Fruit fly (Drosophila melanogaster) whole organism, embryonic: ENCODE results near the gene CG3368.

Experiments used
- Atf-2 ChIP-seq: fragments of 200-800 bp; sonication (Bioruptor generic); optimal IDR thresholded peaks from 2 replicates; lab custom pipeline; 2016; ENCODE audit warnings: missing biosample characterization, missing genetic modification characterization
- BEAF-32 ChIP-seq: fragments of 200-800 bp; sonication (Bioruptor generic); optimal IDR thresholded peaks from 3 replicates; lab custom pipeline; 2017; ENCODE audit warnings: missing biosample characterization, missing genetic modification characterization, mild to moderate bottlenecking, moderate library complexity, missing genetic modification reagents
- Bgb ChIP-seq: fragments of 200-800 bp; sonication (Bioruptor generic); IDR thresholded peaks from 2 replicates; pipeline ENCODE4 v1.3.6; 2022; ENCODE audit warnings: missing biosample characterization, missing genetic modification characterization; ENCODE audit not compliant: partially characterized antibody
- CG10209 ChIP-seq: fragments of 200-800 bp; sonication (Bioruptor generic); optimal IDR thresholded peaks from 3 replicates; lab custom pipeline; 2017; ENCODE audit warnings: missing biosample characterization, mild to moderate bottlenecking, missing genetic modification characterization, missing genetic modification reagents
- CG12219 ChIP-seq: fragments of 200-800 bp; sonication (Bioruptor generic); optimal IDR thresholded peaks from 3 replicates; lab custom pipeline; 2018; ENCODE audit warnings: missing biosample characterization, mild to moderate bottlenecking, missing genetic modification characterization
- CG12299 ChIP-seq: fragments of 200-800 bp; sonication (Bioruptor generic); optimal IDR thresholded peaks from 2 replicates; lab custom pipeline; 2018; ENCODE audit warnings: missing biosample characterization, mild to moderate bottlenecking, missing genetic modification characterization
- CG12769 ChIP-seq: fragments of 200-800 bp; sonication (Bioruptor generic); optimal IDR thresholded peaks from 2 replicates; lab custom pipeline; 2019; ENCODE audit warnings: missing biosample characterization, mild to moderate bottlenecking, missing genetic modification characterization, moderate library complexity
- CG13624 ChIP-seq: fragments of 200-800 bp; sonication (Bioruptor generic); optimal IDR thresholded peaks from 2 replicates; lab custom pipeline; 2016; ENCODE audit warnings: missing biosample characterization, missing genetic modification characterization
- CG13894 ChIP-seq: fragments of 200-800 bp; sonication (Bioruptor generic); optimal IDR thresholded peaks from 3 replicates; lab custom pipeline; 2018; ENCODE audit warnings: missing biosample characterization, mild to moderate bottlenecking, missing genetic modification characterization, moderate library complexity
- CG1529 ChIP-seq: fragments of 200-800 bp; sonication (Bioruptor generic); optimal IDR thresholded peaks from 3 replicates; lab custom pipeline; 2018; ENCODE audit warnings: missing biosample characterization, missing genetic modification characterization
- CG2199 ChIP-seq: fragments of 200-800 bp; sonication (Bioruptor generic); IDR thresholded peaks from 3 replicates; pipeline ENCODE4 v1.3.6; 2022; ENCODE audit warnings: missing biosample characterization, missing genetic modification characterization
- CG4328 ChIP-seq: fragments of 200-800 bp; sonication (Bioruptor generic); optimal IDR thresholded peaks from 3 replicates; lab custom pipeline; 2017; ENCODE audit warnings: missing biosample characterization, missing genetic modification reagents, missing genetic modification characterization
- CG6791 ChIP-seq: fragments of 200-800 bp; sonication (Bioruptor generic); IDR thresholded peaks from 3 replicates; pipeline ENCODE4 v1.3.6; 2022; ENCODE audit warnings: missing biosample characterization, missing genetic modification characterization; ENCODE audit not compliant: partially characterized antibody
- CG7556 ChIP-seq: fragments of 200-800 bp; sonication (Bioruptor generic); optimal IDR thresholded peaks from 2 replicates; lab custom pipeline; 2017; ENCODE audit warnings: missing biosample characterization, mild to moderate bottlenecking, missing genetic modification characterization
- CG7745 ChIP-seq: fragments of 200-800 bp; sonication (Bioruptor generic); optimal IDR thresholded peaks from 2 replicates; lab custom pipeline; 2018; ENCODE audit warnings: missing biosample characterization, mild to moderate bottlenecking, missing genetic modification characterization, moderate library complexity
- CG7963 ChIP-seq: fragments of 200-800 bp; sonication (Bioruptor generic); IDR thresholded peaks from 3 replicates; pipeline ENCODE4 v1.3.6; 2022; ENCODE audit warnings: missing biosample characterization, missing genetic modification characterization; ENCODE audit not compliant: partially characterized antibody
- CG8290 ChIP-seq, 3 experiments: fragments of 200-800 bp; sonication (Bioruptor generic); optimal IDR thresholded peaks; 2 replicates each; lab custom pipeline; 2016 to 2019; ENCODE audit warnings: missing biosample characterization in 3 of 3, missing genetic modification characterization in 3 of 3, mild to moderate bottlenecking in 2 of 3, moderate library complexity in 1 of 3
- CG8765 ChIP-seq: fragments of 200-800 bp; sonication (Bioruptor generic); IDR thresholded peaks from 2 replicates; pipeline ENCODE4 v1.3.6; 2022; ENCODE audit warnings: missing biosample characterization, missing genetic modification characterization
- CG9797 ChIP-seq: fragments of 200-800 bp; sonication (Bioruptor generic); optimal IDR thresholded peaks from 3 replicates; lab custom pipeline; 2018; ENCODE audit warnings: missing biosample characterization, mild to moderate bottlenecking, missing genetic modification characterization
- CG9817 ChIP-seq: fragments of 200-800 bp; sonication (Bioruptor generic); optimal IDR thresholded peaks from 2 replicates; lab custom pipeline; 2018; ENCODE audit warnings: missing biosample characterization, mild to moderate bottlenecking, missing genetic modification characterization, moderate library complexity
- Dfd ChIP-seq, 2 experiments: fragments of >200 bp; optimal IDR thresholded peaks; 2 replicates each; lab custom pipeline; 2017; ENCODE audit warnings: missing biosample characterization in 2 of 2, missing genetic modification characterization in 2 of 2
- HLH4C ChIP-seq: fragments of 200-800 bp; sonication (Bioruptor generic); IDR thresholded peaks from 3 replicates; pipeline ENCODE4 v1.3.6; 2022; ENCODE audit warnings: missing biosample characterization, missing genetic modification characterization; ENCODE audit not compliant: partially characterized antibody
- NC2β ChIP-seq: fragments of 200-800 bp; sonication (Bioruptor generic); optimal IDR thresholded peaks from 2 replicates; lab custom pipeline; 2016; ENCODE audit warnings: missing biosample characterization, missing genetic modification characterization
- PHDP ChIP-seq: fragments of 200-800 bp; sonication (Bioruptor generic); optimal IDR thresholded peaks from 3 replicates; lab custom pipeline; 2018; ENCODE audit warnings: missing biosample characterization, mild to moderate bottlenecking, missing genetic modification characterization, moderate library complexity
- TFAM ChIP-seq: fragments of 200-800 bp; sonication (Bioruptor generic); optimal IDR thresholded peaks from 2 replicates; lab custom pipeline; 2017; ENCODE audit warnings: missing biosample characterization, missing genetic modification characterization, inconsistent platforms
- Trl ChIP-seq, 3 experiments: fragments of >200 bp in 2 of 3; fragments of 200-800 bp in 1 of 3; sonication (Bioruptor generic) in 1 of 3; optimal IDR thresholded peaks; 2 replicates in 1 of 3; 3 replicates in 2 of 3; lab custom pipeline; 2016 to 2017; ENCODE audit warnings: missing biosample characterization in 1 of 3, missing genetic modification characterization in 1 of 3
- Xbp1 ChIP-seq: fragments of 200-800 bp; sonication (Bioruptor generic); optimal IDR thresholded peaks from 3 replicates; lab custom pipeline; 2016; ENCODE audit warnings: missing biosample characterization, mild to moderate bottlenecking, missing genetic modification characterization
- YL-1 ChIP-seq: fragments of 200-800 bp; sonication (Bioruptor generic); optimal IDR thresholded peaks from 3 replicates; lab custom pipeline; 2017; ENCODE audit warnings: missing biosample characterization, mild to moderate bottlenecking, missing genetic modification characterization
- ab ChIP-seq: fragments of 200-800 bp; sonication (Bioruptor generic); optimal IDR thresholded peaks from 2 replicates; lab custom pipeline; 2016; ENCODE audit warnings: missing biosample characterization, missing genetic modification characterization
- al ChIP-seq: fragments of 200-800 bp; sonication (Bioruptor generic); IDR thresholded peaks from 2 replicates; pipeline ENCODE4 v1.3.6; 2022; ENCODE audit warnings: missing biosample characterization, missing genetic modification characterization
- ash1 ChIP-seq: fragments of 200-800 bp; sonication (Bioruptor generic); optimal IDR thresholded peaks from 2 replicates; lab custom pipeline; 2018; ENCODE audit warnings: missing biosample characterization, mild to moderate bottlenecking, missing genetic modification characterization
- bbx ChIP-seq: fragments of 200-800 bp; sonication (Bioruptor generic); IDR thresholded peaks from 2 replicates; pipeline ENCODE4 v1.3.6; 2022; ENCODE audit warnings: missing biosample characterization, missing genetic modification characterization; ENCODE audit not compliant: partially characterized antibody
- cg ChIP-seq: fragments of 200-800 bp; sonication (Bioruptor generic); optimal IDR thresholded peaks from 3 replicates; lab custom pipeline; 2019; ENCODE audit warnings: missing biosample characterization, mild to moderate bottlenecking, missing genetic modification characterization, moderate library complexity
- dati ChIP-seq: fragments of 200-800 bp; sonication (Bioruptor generic); IDR thresholded peaks from 2 replicates; pipeline ENCODE4 v1.3.6; 2022; ENCODE audit warnings: missing biosample characterization, missing genetic modification characterization
- dimm ChIP-seq: fragments of 200-800 bp; sonication (Bioruptor generic); IDR thresholded peaks from 2 replicates; pipeline ENCODE4 v1.3.6; 2022; ENCODE audit warnings: missing biosample characterization, missing genetic modification characterization
- fd102C ChIP-seq: fragments of 200-800 bp; sonication (Bioruptor generic); optimal IDR thresholded peaks from 2 replicates; lab custom pipeline; 2018; ENCODE audit warnings: missing biosample characterization, mild to moderate bottlenecking, missing genetic modification characterization, moderate library complexity
- gfzf ChIP-seq: fragments of 200-800 bp; sonication (Bioruptor generic); optimal IDR thresholded peaks from 2 replicates; lab custom pipeline; 2016; ENCODE audit warnings: missing biosample characterization, mild to moderate bottlenecking, missing genetic modification characterization, moderate library complexity
- grn ChIP-seq: fragments of 200-800 bp; sonication (Bioruptor generic); optimal IDR thresholded peaks from 3 replicates; lab custom pipeline; 2017; ENCODE audit warnings: missing biosample characterization, missing genetic modification characterization
- hth ChIP-seq: fragments of >200 bp; optimal IDR thresholded peaks from 2 replicates; lab custom pipeline; 2017; ENCODE audit warnings: inconsistent platforms
- klu ChIP-seq: fragments of 200-800 bp; sonication (Bioruptor generic); IDR thresholded peaks from 2 replicates; pipeline ENCODE4 v1.3.6; 2022; ENCODE audit warnings: missing biosample characterization, missing genetic modification characterization
- nerfin-2 ChIP-seq: fragments of 200-800 bp; sonication (Bioruptor generic); IDR thresholded peaks from 2 replicates; pipeline ENCODE4 v1.3.6; 2022; ENCODE audit warnings: missing biosample characterization, missing genetic modification characterization; ENCODE audit not compliant: partially characterized antibody
- pb ChIP-seq: fragments of 200-800 bp; sonication (Bioruptor generic); optimal IDR thresholded peaks from 3 replicates; lab custom pipeline; 2016; ENCODE audit warnings: missing biosample characterization, missing genetic modification characterization
- stwl ChIP-seq: fragments of 200-800 bp; sonication (Bioruptor generic); optimal IDR thresholded peaks from 3 replicates; lab custom pipeline; 2018; ENCODE audit warnings: missing biosample characterization, mild to moderate bottlenecking, missing genetic modification characterization, moderate library complexity
- sug ChIP-seq: fragments of 200-800 bp; optimal IDR thresholded peaks from 2 replicates; lab custom pipeline; 2019; ENCODE audit warnings: missing biosample characterization, mild to moderate bottlenecking, missing genetic modification characterization, moderate library complexity
- tup ChIP-seq: fragments of 200-800 bp; sonication (Bioruptor generic); optimal IDR thresholded peaks from 2 replicates; lab custom pipeline; 2016; ENCODE audit warnings: missing biosample characterization, mild to moderate bottlenecking, missing genetic modification characterization, moderate library complexity
- vfl ChIP-seq: fragments of 200-800 bp; sonication (Bioruptor generic); optimal IDR thresholded peaks from 2 replicates; lab custom pipeline; 2016; ENCODE audit warnings: missing biosample characterization, missing genetic modification characterization
- zen2 ChIP-seq: fragments of 200-800 bp; sonication (Bioruptor generic); IDR thresholded peaks from 3 replicates; pipeline ENCODE4 v1.3.6; 2022; ENCODE audit warnings: missing biosample characterization, missing genetic modification characterization; ENCODE audit not compliant: partially characterized antibody

Gene CG3368

dm6 chr3R:27281811-27282131 lies 1.8 kb upstream of the CG3368 start (continued):
- no peak for TF ChIP-seq YL-1 (GFP tag; lab: Kevin White, UChicago)
- TF ChIP-seq sug (tag; lab: Kevin White, UChicago), result no peak
- TF ChIP-seq CG13894 (tag; lab: Kevin White, UChicago), result peak; percentile 100
- peak; percentile 47; the same call in 1 of the 3 replicates for TF ChIP-seq CG6791 (GFP tag; lab: Robert Waterston, UW)
- no peak for TF ChIP-seq zen2 (GFP tag; lab: Robert Waterston, UW)
- TF ChIP-seq ab (GFP tag; lab: Kevin White, UChicago), result no peak
- peak; percentile 17 for TF ChIP-seq BEAF-32 (GFP tag; lab: Kevin White, UChicago)
- no peak for TF ChIP-seq NC2β (GFP tag; lab: Kevin White, UChicago)
- TF ChIP-seq CG10209 (GFP tag; lab: Kevin White, UChicago), result no peak
- no peak for TF ChIP-seq vfl (GFP tag; lab: Kevin White, UChicago)
- peak in 1 of 2 experiments; percentile 58 for TF ChIP-seq Trl (optimal IDR thresholded peaks at IDR 0.05; lab: Kevin White, UChicago)
- no peak for TF ChIP-seq Trl (GFP tag; optimal IDR thresholded peaks at IDR 0.05; lab: Kevin White, UChicago)
- TF ChIP-seq CG1529, result no peak
- TF ChIP-seq TFAM (GFP tag; lab: Kevin White, UChicago), result no peak
- no peak for TF ChIP-seq CG7556 (GFP tag; lab: Kevin White, UChicago)
- no peak for TF ChIP-seq CG7745 (tag; lab: Kevin White, UChicago)
- TF ChIP-seq Dfd (GFP tag; optimal IDR thresholded peaks at IDR 0.05; lab: Kevin White, UChicago), result no peak
- peak; percentile 42; the same call in 1 of the 2 replicates for TF ChIP-seq bbx (GFP tag; lab: Robert Waterston, UW)
- peak; percentile 26 for TF ChIP-seq grn (GFP tag; lab: Kevin White, UChicago)
- no peak for TF ChIP-seq ash1 (GFP tag; lab: Kevin White, UChicago)
- TF ChIP-seq dimm (GFP tag; lab: Robert Waterston, UW), result no peak
- TF ChIP-seq fd102C (GFP tag; lab: Kevin White, UChicago), result no peak
- no peak for TF ChIP-seq CG9817
- no peak for TF ChIP-seq pb
- no peak for TF ChIP-seq CG12219 (GFP tag; lab: Kevin White, UChicago)
- TF ChIP-seq PHDP (tag; lab: Kevin White, UChicago), result no peak
- TF ChIP-seq Bgb (GFP tag; lab: Robert Waterston, UW), result 0 out of 2 replicates have a peak, but pooled peaks have one; percentile 27
- TF ChIP-seq CG2199, result 0 out of 3 replicates have a peak, but pooled peaks have one; percentile 6
- no peak for TF ChIP-seq dati (GFP tag; lab: Robert Waterston, UW)
- no peak for TF ChIP-seq HLH4C (GFP tag; lab: Robert Waterston, UW)
- TF ChIP-seq stwl, result no peak
- no peak for TF ChIP-seq hth
- TF ChIP-seq cg, result peak; percentile 37
- TF ChIP-seq gfzf (GFP tag; lab: Kevin White, UChicago), result peak; percentile 38
- TF ChIP-seq CG4328, result no peak
- TF ChIP-seq CG8290 (GFP tag; optimal IDR thresholded peaks at IDR 0.05; lab: Kevin White, UChicago), result peak; percentile 39
- TF ChIP-seq CG8290 (tag; optimal IDR thresholded peaks at IDR 0.05; lab: Kevin White, UChicago), result peak in 1 of 2 experiments; percentile 21
- TF ChIP-seq CG13624 (GFP tag; lab: Kevin White, UChicago), result no peak
- TF ChIP-seq Xbp1 (GFP tag; lab: Kevin White, UChicago), result no peak
- no peak for TF ChIP-seq CG8765 (GFP tag; lab: Robert Waterston, UW)
- TF ChIP-seq CG9797 (GFP tag; lab: Kevin White, UChicago), result peak; percentile 33
- TF ChIP-seq tup (GFP tag; lab: Kevin White, UChicago), result no peak
- no peak for TF ChIP-seq al (GFP tag; lab: Robert Waterston, UW)
- no peak for TF ChIP-seq Atf-2 (GFP tag; lab: Kevin White, UChicago)
- TF ChIP-seq CG7963 (GFP tag; lab: Robert Waterston, UW), result no peak
- TF ChIP-seq CG12299 (tag; lab: Kevin White, UChicago), result no peak
- peak; percentile 31 for TF ChIP-seq CG12769 (tag; lab: Kevin White, UChicago)
- TF ChIP-seq klu (GFP tag; lab: Robert Waterston, UW), result no peak
- TF ChIP-seq nerfin-2 (GFP tag; lab: Robert Waterston, UW), result 0 out of 2 replicates have a peak, but pooled peaks have one; percentile 44
- TF ChIP-seq, all 482 proteins: peak for 19
